Worm (Caenorhabditis elegans) whole organism, midembryonic: ENCODE results near the gene gmap-1.
A peak's percentile ranks its signal among the peaks of the same experiment; 100 is the strongest.

ENCODE experiments used
- T22C8.4 ChIP-seq: fragments of 200-800 bp; sonication (Bioruptor generic); IDR thresholded peaks from 2 replicates; pipeline ENCODE4 v1.3.6; 2022; ENCODE audit warnings: missing genetic modification characterization, missing compliant biosample characterization
- cog-1 ChIP-seq: sonication (generic microtip); optimal IDR thresholded peaks from 2 replicates; lab custom pipeline; 2016; ENCODE audit warnings: missing genetic modification characterization, missing compliant biosample characterization
- flt-1 ChIP-seq: fragments of 200-800 bp; sonication (Bioruptor generic); IDR thresholded peaks from 2 replicates; pipeline ENCODE4 v1.3.6; 2022; ENCODE audit warnings: missing genetic modification characterization, missing compliant biosample characterization
- klf-2 ChIP-seq: fragments of 200-800 bp; sonication (Bioruptor generic); conservative IDR thresholded peaks from 2 replicates; pipeline ENCODE4 v1.3.6; 2022; ENCODE audit warnings: missing genetic modification reagents, missing genetic modification characterization, missing compliant biosample characterization
- med-1 ChIP-seq: sonication (generic microtip); optimal IDR thresholded peaks from 2 replicates; lab custom pipeline; 2017; ENCODE audit warnings: missing genetic modification characterization, mild to moderate bottlenecking, missing compliant biosample characterization, antibody characterized with exemption, missing genetic modification reagents; ENCODE audit not compliant: insufficient read depth
- ref-1 ChIP-seq: fragments of 200-800 bp; sonication (Bioruptor generic); conservative IDR thresholded peaks from 2 replicates; pipeline ENCODE4 v1.3.6; 2022; ENCODE audit warnings: missing genetic modification reagents, missing genetic modification characterization, missing compliant biosample characterization
- tab-1 ChIP-seq: fragments of 200-800 bp; sonication (Bioruptor generic); IDR thresholded peaks from 2 replicates; pipeline ENCODE4 v1.3.6; 2022; ENCODE audit warnings: missing genetic modification characterization, missing compliant biosample characterization
- ztf-23 ChIP-seq: fragments of 200-800 bp; sonication (Bioruptor generic); IDR thresholded peaks from 2 replicates; pipeline ENCODE4 v1.3.6; 2022; ENCODE audit warnings: missing genetic modification reagents, missing genetic modification characterization, missing compliant biosample characterization
- ztf-29 ChIP-seq: fragments of 200-800 bp; sonication (Bioruptor generic); IDR thresholded peaks from 2 replicates; pipeline ENCODE4 v1.3.6; 2022; ENCODE audit warnings: missing genetic modification reagents, missing genetic modification characterization, missing compliant biosample characterization

gmap-1 gene

ce11 chrX:12911235-12911634 lies 23.5 kb downstream of the gmap-1 start:
- TF ChIP-seq tab-1 (GFP tag; lab: Robert Waterston, UW): no peak
- no peak for TF ChIP-seq T22C8.4
- TF ChIP-seq ztf-29 (GFP tag; lab: Robert Waterston, UW): no peak
- no peak for TF ChIP-seq flt-1
- TF ChIP-seq klf-2: no peak
- no peak for TF ChIP-seq cog-1
- no peak for TF ChIP-seq med-1
- no peak for TF ChIP-seq ztf-23
- no peak for TF ChIP-seq ref-1 (GFP tag; lab: Robert Waterston, UW)

ce11 chrX:12909910-12910309 lies 24.9 kb downstream of the gmap-1 start:
- TF ChIP-seq flt-1 (no peak), tab-1 (GFP tag; lab: Robert Waterston, UW) (no peak), med-1 (no peak), ref-1 (GFP tag; lab: Robert Waterston, UW) (no peak), klf-2 (no peak), ztf-23 (no peak), ztf-29 (GFP tag; lab: Robert Waterston, UW) (no peak), cog-1 (no peak), T22C8.4 (no peak)

- TF ChIP-seq ref-1 (GFP tag; lab: Robert Waterston, UW) (no peak), T22C8.4 (no peak), ztf-23 (no peak), tab-1 (GFP tag; lab: Robert Waterston, UW) (no peak), med-1 (no peak), flt-1 (no peak), klf-2 (no peak), cog-1 (no peak)
Observed at ce11 chrX:12908715-12909114, 26.1 kb downstream of the gmap-1 start.

ce11 chrX:12907502-12907901 lies 27.3 kb downstream of the gmap-1 start, which contains the start of gene pqn-18:
Gene pqn-18, plus strand, starts transcription at chrX:12907832.
- TF ChIP-seq med-1: no peak

ce11 chrX:12903810-12904209 lies 31.0 kb downstream of the gmap-1 start:
- no peak for TF ChIP-seq cog-1
- TF ChIP-seq flt-1: no peak
- TF ChIP-seq med-1: no peak
- TF ChIP-seq klf-2: no peak
- no peak for TF ChIP-seq ztf-23
- no peak for TF ChIP-seq ref-1 (GFP tag; lab: Robert Waterston, UW)
- TF ChIP-seq ztf-29 (GFP tag; lab: Robert Waterston, UW): no peak
- no peak for TF ChIP-seq T22C8.4
- TF ChIP-seq tab-1 (GFP tag; lab: Robert Waterston, UW): no peak

- TF ChIP-seq med-1: no peak
- no peak for TF ChIP-seq cog-1
- no peak for TF ChIP-seq ztf-23
- no peak for TF ChIP-seq ztf-29 (GFP tag; lab: Robert Waterston, UW)
- no peak for TF ChIP-seq T22C8.4
- no peak for TF ChIP-seq ref-1 (GFP tag; lab: Robert Waterston, UW)
- TF ChIP-seq tab-1 (GFP tag; lab: Robert Waterston, UW): no peak
- TF ChIP-seq klf-2: no peak
- no peak for TF ChIP-seq flt-1
Observed at ce11 chrX:12902057-12902652, 32.6 kb downstream of the gmap-1 start.

- no peak for TF ChIP-seq med-1
- TF ChIP-seq flt-1: no peak
- no peak for TF ChIP-seq T22C8.4
- no peak for TF ChIP-seq klf-2
- TF ChIP-seq ref-1 (GFP tag; lab: Robert Waterston, UW): no peak
- no peak for TF ChIP-seq ztf-23
- no peak for TF ChIP-seq ztf-29 (GFP tag; lab: Robert Waterston, UW)
- no peak for TF ChIP-seq cog-1
- TF ChIP-seq tab-1 (GFP tag; lab: Robert Waterston, UW): no peak
Observed at ce11 chrX:12899140-12899888, 35.5 kb downstream of the gmap-1 start.

- TF ChIP-seq flt-1 (peak; percentile 90), cog-1 (peak; percentile 68), med-1 (peak; percentile 14), ztf-23 (peak; percentile 86), ref-1 (GFP tag; lab: Robert Waterston, UW) (peak; percentile 81), klf-2 (peak; percentile 61; the same call in 1 of the 2 replicates), tab-1 (GFP tag; lab: Robert Waterston, UW) (peak; percentile 89), T22C8.4 (peak; percentile 70), ztf-29 (GFP tag; lab: Robert Waterston, UW) (peak; percentile 68; the same call in 1 of the 2 replicates)
Observed at ce11 chrX:12889837-12890449, 44.8 kb downstream of the gmap-1 start.

- no peak for TF ChIP-seq ztf-29 (GFP tag; lab: Robert Waterston, UW)
- no peak for TF ChIP-seq flt-1
- TF ChIP-seq tab-1 (GFP tag; lab: Robert Waterston, UW): no peak
- no peak for TF ChIP-seq ref-1 (GFP tag; lab: Robert Waterston, UW)
- TF ChIP-seq T22C8.4: no peak
- no peak for TF ChIP-seq ztf-23
- TF ChIP-seq med-1: no peak
- no peak for TF ChIP-seq klf-2
- no peak for TF ChIP-seq cog-1
Observed at ce11 chrX:12884873-12885272, 49.9 kb downstream of the gmap-1 start, which contains the start of gene gpc-1. Gene gpc-1, minus strand, starts transcription at chrX:12884989.
